Fruit fly (Drosophila melanogaster): ENCODE data around the gene CG5080.
A peak's percentile ranks its signal among the peaks of the same experiment; 100 is the strongest.

CG5080 gene

dm6 chr2L:1163538-1164143, at the start of gene CG5080:
Gene CG5080, minus strand, starts transcription at chr2L:1163886.
- TF ChIP-seq CG32121 (GFP tag; IDR thresholded peaks at IDR 0.05) = no peak
- 0 out of 3 replicates have a peak, but pooled peaks have one; percentile 16 for TF ChIP-seq fd96Ca (GFP tag; IDR thresholded peaks at IDR 0.05)
- no peak for TF ChIP-seq CG14655 (GFP tag; optimal IDR thresholded peaks at IDR 0.05)

dm6 chr2L:1211528-1211927, 47.8 kb upstream of the CG5080 start:
- no peak for TF ChIP-seq CG8159 (tag; optimal IDR thresholded peaks at IDR 0.05)
- no peak for TF ChIP-seq Ets98B (GFP tag; IDR thresholded peaks at IDR 0.05)
- TF ChIP-seq rn (GFP tag; IDR thresholded peaks at IDR 0.05) = no peak

dm6 chr2L:1207432-1207831, 43.7 kb upstream of the CG5080 start:
- 0 out of 2 replicates have a peak, but pooled peaks have one; percentile 22 for TF ChIP-seq CG10348 (GFP tag; IDR thresholded peaks at IDR 0.05)
- peak; percentile 35; the same call in 1 of the 3 replicates for TF ChIP-seq CG4496 (GFP tag; IDR thresholded peaks at IDR 0.05)
- no peak for TF ChIP-seq CG17806 (tag; optimal IDR thresholded peaks at IDR 0.05)
- no peak for TF ChIP-seq CG34367 (tag; optimal IDR thresholded peaks at IDR 0.05)
- TF ChIP-seq Ets98B (GFP tag; IDR thresholded peaks at IDR 0.05) = 0 out of 2 replicates have a peak, but pooled peaks have one; percentile 19
- TF ChIP-seq fd96Ca (GFP tag; IDR thresholded peaks at IDR 0.05) = 0 out of 3 replicates have a peak, but pooled peaks have one; percentile 29

- TF ChIP-seq CG15710 (tag; optimal IDR thresholded peaks at IDR 0.05) = no peak
- no peak for TF ChIP-seq EcR (GFP tag; optimal IDR thresholded peaks at IDR 0.05)
- TF ChIP-seq CG34367 (tag; optimal IDR thresholded peaks at IDR 0.05) = no peak
- no peak for TF ChIP-seq Ets98B (GFP tag; IDR thresholded peaks at IDR 0.05)
- no peak for TF ChIP-seq CG10348 (GFP tag; IDR thresholded peaks at IDR 0.05)
- TF ChIP-seq CG14655 (GFP tag; optimal IDR thresholded peaks at IDR 0.05) = no peak
- no peak for TF ChIP-seq CG8301 (tag; optimal IDR thresholded peaks at IDR 0.05)
- TF ChIP-seq Pif1B (GFP tag; optimal IDR thresholded peaks at IDR 0.05) = no peak
- no peak for TF ChIP-seq Pif1A (GFP tag; optimal IDR thresholded peaks at IDR 0.05)
- no peak for TF ChIP-seq Snoo (tag; optimal IDR thresholded peaks at IDR 0.05)
- no peak for TF ChIP-seq CG32121 (GFP tag; IDR thresholded peaks at IDR 0.05)
Observed at dm6 chr2L:1203915-1204314, 40.2 kb upstream of the CG5080 start, which contains the start of gene CG14342. Gene CG14342, plus strand, starts transcription at chr2L:1204215.

- TF ChIP-seq CG13204 (GFP tag; optimal IDR thresholded peaks at IDR 0.05) (no peak), CG12605 (GFP tag; IDR thresholded peaks at IDR 0.05) (no peak), CG32121 (GFP tag; IDR thresholded peaks at IDR 0.05) (no peak), Pif1A (GFP tag; optimal IDR thresholded peaks at IDR 0.05) (no peak), Pif1B (GFP tag; optimal IDR thresholded peaks at IDR 0.05) (no peak), Ets98B (GFP tag; IDR thresholded peaks at IDR 0.05) (no peak), CG8301 (tag; optimal IDR thresholded peaks at IDR 0.05) (no peak), CG8159 (tag; optimal IDR thresholded peaks at IDR 0.05) (no peak), CG34367 (tag; optimal IDR thresholded peaks at IDR 0.05) (no peak)
Observed at dm6 chr2L:1202445-1202844, 38.8 kb upstream of the CG5080 start.

dm6 chr2L:1201396-1201837, 37.7 kb upstream of the CG5080 start:
- TF ChIP-seq CG8159 (tag; optimal IDR thresholded peaks at IDR 0.05) = no peak
- no peak for TF ChIP-seq D1 (tag; optimal IDR thresholded peaks at IDR 0.05)
- TF ChIP-seq CG34367 (tag; optimal IDR thresholded peaks at IDR 0.05) = no peak
- TF ChIP-seq CG15710 (tag; optimal IDR thresholded peaks at IDR 0.05) = no peak
- no peak for TF ChIP-seq Pif1B (GFP tag; optimal IDR thresholded peaks at IDR 0.05)
- TF ChIP-seq CG8301 (tag; optimal IDR thresholded peaks at IDR 0.05) = no peak
- no peak for TF ChIP-seq CG14655 (GFP tag; optimal IDR thresholded peaks at IDR 0.05)
- TF ChIP-seq Snoo (tag; optimal IDR thresholded peaks at IDR 0.05) = no peak
- TF ChIP-seq CG17806 (tag; optimal IDR thresholded peaks at IDR 0.05) = no peak
- TF ChIP-seq EcR (GFP tag; optimal IDR thresholded peaks at IDR 0.05) = no peak
- no peak for TF ChIP-seq Pif1A (GFP tag; optimal IDR thresholded peaks at IDR 0.05)

- TF ChIP-seq CG13204 (GFP tag; optimal IDR thresholded peaks at IDR 0.05) (no peak), CG8159 (tag; optimal IDR thresholded peaks at IDR 0.05) (no peak), Pif1A (GFP tag; optimal IDR thresholded peaks at IDR 0.05) (no peak), CG17806 (tag; optimal IDR thresholded peaks at IDR 0.05) (no peak), fd96Ca (GFP tag; IDR thresholded peaks at IDR 0.05) (no peak), CG15710 (tag; optimal IDR thresholded peaks at IDR 0.05) (no peak), Snoo (tag; optimal IDR thresholded peaks at IDR 0.05) (no peak)
Observed at dm6 chr2L:1199912-1200721, 36.4 kb upstream of the CG5080 start, which contains the start of the genes CG43349 and CG5011. Gene CG43349, plus strand, starts transcription at chr2L:1200205. Gene CG5011, plus strand, starts transcription at chr2L:1200671.
